Fruit fly (Drosophila melanogaster) whole organism: ENCODE results near the gene CG17562.

ENCODE experiments used
- CG8478 ChIP-seq: fragments of >200 bp; optimal IDR thresholded peaks from 2 replicates; lab custom pipeline; 2018; ENCODE audit warnings: inconsistent platforms
- psq ChIP-seq: fragments of >200 bp; optimal IDR thresholded peaks from 2 replicates; lab custom pipeline; 2017

DNA sequence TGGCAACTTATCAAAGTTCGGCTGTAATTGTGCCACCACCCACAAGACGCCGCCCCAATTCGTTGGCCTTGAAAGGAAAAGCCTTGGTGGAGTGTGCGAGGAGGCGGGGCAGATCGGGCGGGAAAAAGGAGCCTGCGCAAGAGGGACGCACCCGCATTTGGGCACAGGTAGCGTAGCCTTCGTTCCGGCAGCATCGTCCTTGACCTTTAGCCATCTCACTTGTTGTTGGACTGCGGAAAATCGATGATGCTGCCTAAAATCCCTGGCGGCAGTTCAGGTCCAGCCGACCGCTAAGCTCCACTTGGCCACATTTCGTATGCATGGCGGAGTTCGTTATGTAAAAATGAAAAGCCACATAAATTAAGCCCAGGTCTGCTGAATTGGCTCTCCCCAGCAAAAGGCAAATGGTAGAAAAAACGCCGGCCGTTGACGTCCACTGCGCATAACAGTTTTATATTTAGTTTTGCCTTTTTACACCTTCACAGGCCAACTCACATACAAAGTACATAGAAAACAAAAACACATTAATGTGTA is 11.9 kb downstream of the CG17562 start:
- TF ChIP-seq psq (lab: Kevin White, UChicago) (no peak), CG8478 (no peak)
